Worm (Caenorhabditis elegans) whole organism, L1 larva: Measurements from ENCODE around the gene alh-4.
A peak's percentile ranks its signal among the peaks of the same experiment; 100 is the strongest.

Experiments used
- C16A3.4 ChIP-seq: fragments of 150-350 bp; optimal IDR thresholded peaks from 2 replicates; lab custom pipeline; 2014; ENCODE audit warnings: missing biosample characterization, missing genetic modification characterization
- C34B4.2 ChIP-seq: sonication (generic microtip); optimal IDR thresholded peaks from 2 replicates; lab custom pipeline; 2017; ENCODE audit warnings: mild to moderate bottlenecking, missing genetic modification characterization, missing compliant biosample characterization
- F16B12.6 ChIP-seq: fragments of 150-350 bp; optimal IDR thresholded peaks from 2 replicates; lab custom pipeline; 2014; ENCODE audit warnings: missing biosample characterization, missing genetic modification characterization
- Y116A8C.19 ChIP-seq: sonication (generic microtip); optimal IDR thresholded peaks from 2 replicates; lab custom pipeline; 2016; ENCODE audit warnings: missing compliant biosample characterization, missing genetic modification characterization, borderline replicate concordance
- ama-1 ChIP-seq: fragments of 150-350 bp; optimal IDR thresholded peaks from 2 replicates; lab custom pipeline; 2014
- blmp-1 ChIP-seq: fragments of 150-350 bp; optimal IDR thresholded peaks from 2 replicates; lab custom pipeline; 2014; ENCODE audit warnings: missing biosample characterization, missing genetic modification characterization
- ces-1 ChIP-seq: fragments of 150-350 bp; optimal IDR thresholded peaks from 2 replicates; lab custom pipeline; 2014; ENCODE audit warnings: missing biosample characterization, missing genetic modification reagents, missing genetic modification characterization
- dsc-1 ChIP-seq: sonication (generic microtip); optimal IDR thresholded peaks from 2 replicates; lab custom pipeline; 2016; ENCODE audit warnings: mild to moderate bottlenecking, missing genetic modification characterization, missing compliant biosample characterization
- efl-1 ChIP-seq, 4 experiments: fragments of 150-350 bp; optimal IDR thresholded peaks in 3 of 4; peaks in 1 of 4; 1 replicate in 1 of 4; 2 replicates in 3 of 4; lab custom pipeline; 2014; ENCODE audit warnings: missing biosample characterization in 2 of 4, missing genetic modification characterization in 2 of 4, missing genetic modification reagents in 2 of 4
- egl-27 ChIP-seq, 2 experiments: fragments of 150-350 bp in 1 of 2; sonication (generic microtip); optimal IDR thresholded peaks; 3 replicates each; lab custom pipeline; 2017 to 2018; ENCODE audit warnings: missing biosample characterization in 2 of 2, missing genetic modification characterization in 2 of 2, missing genetic modification reagents in 2 of 2
- elt-2 ChIP-seq: sonication (generic microtip); optimal IDR thresholded peaks from 2 replicates; lab custom pipeline; 2016; ENCODE audit warnings: missing genetic modification characterization, mild to moderate bottlenecking, inconsistent platforms, missing compliant biosample characterization, missing genetic modification reagents
- ets-5 ChIP-seq: fragments of 200-800 bp; sonication (Bioruptor generic); IDR thresholded peaks from 2 replicates; pipeline ENCODE4 v1.3.6; 2022; ENCODE audit warnings: missing genetic modification characterization, missing compliant biosample characterization
- fkh-10 ChIP-seq: sonication (generic microtip); optimal IDR thresholded peaks from 2 replicates; lab custom pipeline; 2017; ENCODE audit warnings: missing biosample characterization, missing genetic modification reagents, missing genetic modification characterization
- fkh-8 ChIP-seq: sonication (generic microtip); optimal IDR thresholded peaks from 2 replicates; lab custom pipeline; 2016; ENCODE audit warnings: mild to moderate bottlenecking, missing genetic modification characterization, missing compliant biosample characterization
- grh-1 ChIP-seq: fragments of 200-800 bp; sonication (Bioruptor generic); IDR thresholded peaks from 2 replicates; pipeline ENCODE4 v1.3.6; 2022; ENCODE audit warnings: missing genetic modification reagents, missing genetic modification characterization, missing compliant biosample characterization
- hpl-2 ChIP-seq: fragments of 150-350 bp; optimal IDR thresholded peaks from 2 replicates; lab custom pipeline; 2014; ENCODE audit warnings: missing biosample characterization, missing genetic modification reagents, missing genetic modification characterization
- isw-1 ChIP-seq: fragments of 200-800 bp; sonication (Bioruptor generic); IDR thresholded peaks from 2 replicates; pipeline ENCODE4 v1.3.6; 2022; ENCODE audit warnings: missing genetic modification characterization, missing compliant biosample characterization
- lin-14 ChIP-seq: fragments of 200-800 bp; sonication (Bioruptor generic); optimal IDR thresholded peaks from 2 replicates; lab custom pipeline; 2018; ENCODE audit warnings: mild to moderate bottlenecking, missing genetic modification characterization, moderate library complexity, missing compliant biosample characterization
- lin-35 ChIP-seq, 2 experiments: fragments of 150-350 bp; optimal IDR thresholded peaks; 2 replicates each; lab custom pipeline; 2014; ENCODE audit warnings: missing biosample characterization in 2 of 2, missing genetic modification characterization in 2 of 2, missing genetic modification reagents in 2 of 2
- lin-39 ChIP-seq: fragments of 150-350 bp; optimal IDR thresholded peaks from 2 replicates; lab custom pipeline; 2014; ENCODE audit warnings: missing biosample characterization, missing genetic modification reagents, missing genetic modification characterization
- lsy-2 ChIP-seq, 2 experiments: fragments of 150-350 bp; optimal IDR thresholded peaks; 2 replicates each; lab custom pipeline; 2014; ENCODE audit warnings: missing biosample characterization in 2 of 2, missing genetic modification characterization in 2 of 2
- nhr-11 ChIP-seq: fragments of 150-350 bp; optimal IDR thresholded peaks from 2 replicates; lab custom pipeline; 2014; ENCODE audit warnings: missing biosample characterization, missing genetic modification characterization
- nhr-237 ChIP-seq: fragments of 150-350 bp; optimal IDR thresholded peaks from 2 replicates; lab custom pipeline; 2014; ENCODE audit warnings: missing biosample characterization, missing genetic modification characterization
- nhr-28 ChIP-seq: fragments of 150-350 bp; optimal IDR thresholded peaks from 2 replicates; lab custom pipeline; 2014; ENCODE audit warnings: missing biosample characterization, missing genetic modification characterization
- nhr-47 ChIP-seq: sonication (generic microtip); optimal IDR thresholded peaks from 2 replicates; lab custom pipeline; 2016; ENCODE audit warnings: mild to moderate bottlenecking, missing genetic modification characterization, moderate library complexity, missing compliant biosample characterization
- nhr-71 ChIP-seq: sonication (generic microtip); optimal IDR thresholded peaks from 2 replicates; lab custom pipeline; 2016; ENCODE audit warnings: mild to moderate bottlenecking, missing genetic modification characterization, moderate library complexity, missing compliant biosample characterization
- nhr-84 ChIP-seq: sonication (generic microtip); optimal IDR thresholded peaks from 2 replicates; lab custom pipeline; 2017; ENCODE audit warnings: missing biosample characterization, missing genetic modification characterization
- nhr-85 ChIP-seq: sonication (generic microtip); peaks from one replicate; lab custom pipeline; 2016; ENCODE audit warnings: missing genetic modification characterization, inconsistent platforms, missing compliant biosample characterization
- pag-3 ChIP-seq: sonication (generic microtip); optimal IDR thresholded peaks from 2 replicates; lab custom pipeline; 2017; ENCODE audit warnings: missing genetic modification characterization, mild to moderate bottlenecking, missing compliant biosample characterization, antibody characterized with exemption, borderline replicate concordance; ENCODE audit not compliant: insufficient read depth
- sox-4 ChIP-seq: sonication (generic microtip); optimal IDR thresholded peaks from 2 replicates; lab custom pipeline; 2016; ENCODE audit warnings: missing genetic modification characterization, missing compliant biosample characterization
- sup-37 ChIP-seq: fragments of 200-800 bp; sonication (Bioruptor generic); optimal IDR thresholded peaks from 2 replicates; lab custom pipeline; 2018; ENCODE audit warnings: mild to moderate bottlenecking, missing genetic modification characterization, missing compliant biosample characterization
- unc-130 ChIP-seq: fragments of 150-350 bp; optimal IDR thresholded peaks from 2 replicates; lab custom pipeline; 2017; ENCODE audit warnings: missing biosample characterization, missing genetic modification characterization, inconsistent platforms
- unc-62 ChIP-seq: fragments of 150-350 bp; optimal IDR thresholded peaks from 2 replicates; lab custom pipeline; 2014; ENCODE audit warnings: missing biosample characterization, missing genetic modification reagents, missing genetic modification characterization
- unc-86 ChIP-seq: sonication (generic microtip); optimal IDR thresholded peaks from 2 replicates; lab custom pipeline; 2016; ENCODE audit warnings: missing genetic modification characterization, missing compliant biosample characterization
- zag-1 ChIP-seq: fragments of 150-350 bp; optimal IDR thresholded peaks from 2 replicates; lab custom pipeline; 2014; ENCODE audit warnings: missing biosample characterization, missing genetic modification characterization
- ztf-11 ChIP-seq, 2 experiments: sonication (generic microtip); optimal IDR thresholded peaks; 2 replicates each; lab custom pipeline; 2016 to 2017; ENCODE audit warnings: missing genetic modification characterization in 2 of 2, missing biosample characterization in 1 of 2, missing compliant biosample characterization in 1 of 2

Gene alh-4

DNA sequence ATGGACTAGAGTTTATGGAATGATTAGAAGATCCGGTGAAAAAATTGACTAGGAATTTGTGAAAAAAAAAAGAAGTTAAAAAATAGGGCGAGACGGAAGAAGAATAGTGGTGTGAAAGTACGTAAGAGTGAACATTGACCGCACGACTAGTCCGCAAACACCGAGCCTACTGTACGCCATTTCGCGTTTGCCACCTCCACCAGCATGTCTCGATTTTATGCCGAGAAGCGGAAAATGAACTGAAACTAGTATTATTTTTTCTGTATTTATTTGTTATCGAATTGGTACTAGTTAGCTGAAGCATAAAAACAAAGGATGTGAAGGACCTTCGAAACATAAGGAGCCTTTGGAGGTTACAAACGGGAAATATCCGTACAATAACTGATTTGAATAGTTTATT lies 2.3 kb downstream of the alh-4 start (continued):
- TF ChIP-seq zag-1 (tag; lab: Kevin White, UChicago) (no peak), nhr-85 (tag; lab: Kevin White, UChicago) (peak; percentile 62), blmp-1 (tag; lab: Kevin White, UChicago) (peak; percentile 17), nhr-237 (no peak), nhr-71 (tag; lab: Kevin White, UChicago) (peak; percentile 65), pag-3 (no peak), nhr-47 (tag; lab: Kevin White, UChicago) (peak; percentile 48), C16A3.4 (tag; lab: Kevin White, UChicago) (peak; percentile 51), isw-1 (GFP tag; lab: Robert Waterston, UW) (peak; percentile 15; the same call in 1 of the 2 replicates), fkh-8 (tag; lab: Kevin White, UChicago) (no peak), lin-14 (GFP tag; lab: Kevin White, UChicago) (peak; percentile 40), lin-39 (tag; lab: Kevin White, UChicago) (no peak), F16B12.6 (tag; lab: Kevin White, UChicago) (peak; percentile 89), sup-37 (GFP tag; lab: Kevin White, UChicago) (no peak), unc-62 (GFP tag; lab: Kevin White, UChicago) (no peak), lin-35 (GFP tag; optimal IDR thresholded peaks at IDR 0.05; lab: Kevin White, UChicago) (peak; percentile 57 to 66), C34B4.2 (tag; lab: Kevin White, UChicago) (no peak), nhr-28 (no peak), nhr-11 (tag; lab: Kevin White, UChicago) (no peak), fkh-10 (no peak), unc-130 (tag; lab: Kevin White, UChicago) (peak; percentile 17), dsc-1 (tag; lab: Kevin White, UChicago) (peak; percentile 12), nhr-84 (no peak)

DNA sequence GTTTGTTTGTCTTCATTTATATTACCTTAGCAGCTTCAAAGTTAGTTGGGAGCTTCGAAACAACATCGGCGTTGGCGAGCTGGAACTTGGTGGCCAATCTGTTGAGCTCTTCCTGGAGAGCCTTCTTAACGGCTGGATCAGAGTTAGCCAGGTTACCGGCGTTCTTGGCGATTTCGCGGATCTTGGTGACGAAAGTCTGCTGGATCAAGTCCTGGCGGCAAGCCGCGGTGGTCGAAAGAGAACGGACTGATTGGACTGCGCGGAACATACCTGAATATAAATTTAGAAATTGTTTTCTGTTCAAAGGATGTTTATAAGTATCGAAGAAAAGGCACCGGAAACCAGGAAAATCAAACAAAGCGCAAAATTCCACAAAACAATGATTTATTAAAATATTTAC lies 2.9 kb downstream of the alh-4 start, which contains the start of gene atp-4:
atp-4 (minus strand) TSS at position 270 of the 400 bp plus-strand sequence.
- TF ChIP-seq grh-1 (GFP tag; lab: Robert Waterston, UW) (peak; percentile 27; the same call in 1 of the 2 replicates), elt-2 (tag; lab: Kevin White, UChicago) (no peak), Y116A8C.19 (tag; lab: Kevin White, UChicago) (no peak)
- TF ChIP-seq, all 84 proteins: peak for 1

DNA sequence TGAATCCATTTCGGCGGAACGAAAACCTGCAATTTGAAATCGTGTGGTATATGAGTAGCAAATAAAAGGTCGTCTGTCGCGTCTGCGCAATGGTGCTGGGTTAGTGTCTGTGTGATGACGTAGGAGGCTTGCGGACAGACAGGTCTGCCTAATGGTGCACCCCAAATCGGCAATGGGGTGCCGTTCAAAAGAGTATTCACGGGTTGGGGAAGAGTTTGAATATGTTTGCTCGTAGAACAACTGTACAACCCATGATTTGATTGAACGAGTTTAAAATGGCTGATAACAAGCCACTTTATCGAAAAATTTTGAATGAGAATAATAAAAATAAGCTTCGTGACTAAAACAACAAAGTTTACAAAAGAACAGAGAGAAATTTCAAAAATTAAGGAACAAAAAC lies 3.8 kb downstream of the alh-4 start, which contains the start of gene T05H4.11:
T05H4.11 (minus strand) TSS at position 335 of the 400 bp plus-strand sequence.
- TF ChIP-seq ama-1 (lab: Kevin White, UChicago) (peak; percentile 14), efl-1 (optimal IDR thresholded peaks at IDR 0.05; lab: Kevin White, UChicago) (peak in 1 of 2 experiments; percentile 18), efl-1 (GFP tag; optimal IDR thresholded peaks at IDR 0.05 in 1 of 2; lab: Kevin White, UChicago) (no peak), ets-5 (no peak), nhr-71 (tag; lab: Kevin White, UChicago) (peak; percentile 37), hpl-2 (no peak), nhr-85 (tag; lab: Kevin White, UChicago) (peak; percentile 31), unc-86 (tag; lab: Kevin White, UChicago) (no peak)

DNA sequence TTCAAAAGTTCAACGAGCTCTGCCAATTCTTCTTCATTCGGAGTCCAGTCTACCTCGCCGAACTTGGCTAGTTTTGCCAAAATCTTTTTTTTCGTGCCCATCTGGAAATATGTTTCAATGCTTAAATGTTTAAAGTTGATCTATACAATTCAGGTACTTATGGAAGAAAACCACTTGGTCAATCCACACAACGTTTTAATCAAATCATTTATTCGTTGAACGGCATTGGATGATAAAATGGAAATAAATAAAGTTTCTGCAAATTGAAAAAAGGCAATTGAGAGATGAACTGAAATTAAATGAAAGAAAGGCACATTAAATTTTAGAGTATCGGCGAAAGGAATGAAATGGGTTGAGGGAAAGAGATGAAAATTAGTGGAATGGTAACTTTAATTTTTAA lies 5.7 kb downstream of the alh-4 start, which contains the start of gene urb-1:
urb-1 (minus strand) TSS at position 101 of the 400 bp plus-strand sequence.
- no peak for TF ChIP-seq fkh-10
- no peak for TF ChIP-seq blmp-1 (tag; lab: Kevin White, UChicago)
- no peak for TF ChIP-seq egl-27 (tag; optimal IDR thresholded peaks at IDR 0.05; lab: Kevin White, UChicago)
- no peak for TF ChIP-seq nhr-85 (tag; lab: Kevin White, UChicago)
- TF ChIP-seq ztf-11 (tag; optimal IDR thresholded peaks at IDR 0.05; lab: Kevin White, UChicago) = no peak
- TF ChIP-seq zag-1 (tag; lab: Kevin White, UChicago) = no peak
- TF ChIP-seq sox-4 = no peak
- TF ChIP-seq lsy-2 (tag; optimal IDR thresholded peaks at IDR 0.05; lab: Kevin White, UChicago) = no peak
- no peak for TF ChIP-seq ces-1
- TF ChIP-seq lin-39 (tag; lab: Kevin White, UChicago) = no peak
